Worm (Caenorhabditis elegans): ENCODE measurements around the gene str-173.
A peak's percentile ranks its signal among the peaks of the same experiment; 100 is the strongest.

str-173 gene

DNA sequence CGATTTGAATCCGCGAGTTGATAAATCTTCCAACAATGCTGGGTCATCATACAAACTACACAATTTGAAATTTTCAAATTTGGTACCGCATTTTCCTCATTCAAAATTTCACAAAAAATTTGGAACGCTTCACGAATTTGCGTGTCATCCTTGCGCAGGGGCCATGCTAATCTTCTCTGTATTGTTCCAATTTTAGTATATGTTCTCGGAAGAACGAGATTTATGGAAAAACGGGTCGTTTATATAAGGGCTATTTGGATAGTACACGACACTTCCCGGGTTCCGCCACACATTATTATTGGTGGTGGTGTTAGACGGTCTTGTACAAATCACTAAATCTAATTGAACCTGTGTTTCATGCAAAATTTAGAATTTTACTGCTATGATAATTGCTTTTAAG lies 23.9 kb downstream of the str-173 start (continued):
- TF ChIP-seq nfya-1 (tag; optimal IDR thresholded peaks at IDR 0.05; ENCODE audit: borderline replicate concordance, insufficient read depth) (no peak), mel-28 (tag; optimal IDR thresholded peaks at IDR 0.05; ENCODE audit: borderline replicate concordance) (no peak), unc-130 (GFP tag; optimal IDR thresholded peaks at IDR 0.05) (no peak), pbrm-1 (GFP tag; IDR thresholded peaks at IDR 0.05) (no peak), bed-1 (GFP tag; IDR thresholded peaks at IDR 0.05) (no peak), rcor-1 (GFP tag; IDR thresholded peaks at IDR 0.05) (no peak), cebp-2 (GFP tag; IDR thresholded peaks at IDR 0.05) (no peak), F52B5.7 (tag; optimal IDR thresholded peaks at IDR 0.05) (no peak), ceh-40 (GFP tag; IDR thresholded peaks at IDR 0.05) (no peak), attf-6 (GFP tag; IDR thresholded peaks at IDR 0.05) (peak; percentile 83), C17E4.6 (GFP tag; IDR thresholded peaks at IDR 0.05) (peak; percentile 44; the same call in 1 of the 2 replicates), snpc-1.1 (tag; optimal IDR thresholded peaks at IDR 0.05; ENCODE audit: insufficient read depth) (peak; percentile 88), B0035.1 (tag; optimal IDR thresholded peaks at IDR 0.05) (no peak), F49E8.2 (tag; optimal IDR thresholded peaks at IDR 0.05; ENCODE audit: insufficient read depth) (no peak), hmg-20 (GFP tag; IDR thresholded peaks at IDR 0.05) (no peak), zim-3 (tag; optimal IDR thresholded peaks at IDR 0.05) (no peak)

DNA sequence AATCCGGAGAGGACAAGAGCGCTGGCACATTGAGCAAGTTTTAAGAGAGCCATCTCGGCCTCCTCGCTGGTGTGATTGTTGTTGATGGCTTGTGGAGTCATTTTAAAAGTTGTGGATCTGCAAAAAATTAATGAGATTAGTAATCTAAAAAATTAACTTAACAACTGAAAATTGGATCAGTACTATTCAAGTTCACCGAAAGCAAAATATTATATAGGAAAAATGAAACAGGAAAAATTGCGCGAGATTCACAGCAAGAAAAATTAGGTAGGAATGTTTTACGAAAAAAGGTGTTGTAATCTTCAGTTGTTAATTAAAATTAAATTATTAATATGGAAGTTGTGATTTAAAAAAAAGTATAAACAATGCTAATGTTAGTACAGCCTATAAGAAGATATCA lies 25.7 kb downstream of the str-173 start, which contains the start of gene T08B6.1:
Gene T08B6.1 (minus strand): TSS at position 101 of the 400 bp plus-strand sequence.
- TF ChIP-seq nfya-2 (GFP tag; IDR thresholded peaks at IDR 0.05), result no peak
- no peak for TF ChIP-seq Y53F4B.3 (GFP tag; IDR thresholded peaks at IDR 0.05)

DNA sequence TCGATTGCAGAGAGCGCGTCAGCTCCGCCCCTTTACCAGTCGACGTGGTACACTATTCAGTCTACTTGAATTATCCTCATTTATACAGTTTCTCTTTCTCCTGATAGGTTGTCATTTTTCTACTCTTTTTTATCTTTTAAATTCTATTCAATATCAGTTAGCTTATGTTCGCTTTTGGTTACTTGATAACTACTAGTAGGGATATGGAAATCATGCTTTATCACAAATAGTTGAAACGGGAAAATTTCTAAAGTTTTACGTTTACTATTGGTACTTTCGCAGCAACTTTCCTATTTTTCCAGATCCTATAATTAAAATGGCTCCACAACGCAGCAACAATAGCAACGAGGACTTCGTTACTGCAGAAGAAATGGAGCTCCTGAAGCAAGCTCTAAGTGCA lies 28.0 kb downstream of the str-173 start, which contains the start of gene sgnh-1:
Gene sgnh-1 (plus strand): TSS at position 301 of the 400 bp plus-strand sequence.
- TF ChIP-seq athp-1 (tag; optimal IDR thresholded peaks at IDR 0.05) (no peak), ccch-3 (GFP tag; optimal IDR thresholded peaks at IDR 0.05) (no peak), Y95B8A.8 (GFP tag; IDR thresholded peaks at IDR 0.05) (no peak), rcor-1 (GFP tag; IDR thresholded peaks at IDR 0.05) (no peak), nfya-2 (GFP tag; IDR thresholded peaks at IDR 0.05) (no peak), zim-3 (tag; optimal IDR thresholded peaks at IDR 0.05) (no peak), mel-28 (tag; optimal IDR thresholded peaks at IDR 0.05; ENCODE audit: borderline replicate concordance) (no peak), hlh-12 (tag; optimal IDR thresholded peaks at IDR 0.05) (no peak), egl-44 (GFP tag; IDR thresholded peaks at IDR 0.05) (no peak), ceh-58 (GFP tag; IDR thresholded peaks at IDR 0.05) (no peak), sptf-2 (GFP tag; optimal IDR thresholded peaks at IDR 0.05) (no peak), ceh-27 (GFP tag; optimal IDR thresholded peaks at IDR 0.05) (no peak), C06A6.2 (GFP tag; conservative IDR thresholded peaks at IDR 0.05) (no peak)

DNA sequence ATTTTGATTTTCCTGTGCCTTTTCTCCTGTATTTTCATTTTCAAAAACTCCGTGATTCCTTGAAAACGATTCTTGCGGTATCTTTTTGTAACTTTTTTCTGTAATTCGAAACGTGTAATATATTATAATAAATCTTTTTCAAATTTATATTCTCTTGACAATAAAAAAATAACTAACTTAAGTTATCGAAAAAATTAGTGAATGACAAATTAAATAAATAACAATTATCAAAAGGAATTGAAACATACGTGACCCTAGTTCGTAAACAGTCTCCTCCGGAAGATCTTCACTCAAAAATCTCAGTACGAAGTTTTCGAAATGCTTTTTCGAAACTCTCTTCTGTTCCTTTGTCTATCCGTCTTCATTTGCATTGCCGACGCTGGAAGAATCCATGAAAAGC lies 29.0 kb downstream of the str-173 start, which contains the start of gene T08B6.9:
Gene T08B6.9 (plus strand): TSS at position 301 of the 400 bp plus-strand sequence.
- TF ChIP-seq F23B12.7 (tag; optimal IDR thresholded peaks at IDR 0.05; ENCODE audit: insufficient read depth), result no peak
- no peak for TF ChIP-seq nhr-27 (tag; optimal IDR thresholded peaks at IDR 0.05)
- no peak for TF ChIP-seq lin-35 (GFP tag; optimal IDR thresholded peaks at IDR 0.05)
- no peak for TF ChIP-seq ceh-58 (GFP tag; IDR thresholded peaks at IDR 0.05)
- no peak for TF ChIP-seq D2030.7 (GFP tag; IDR thresholded peaks at IDR 0.05)
- no peak for TF ChIP-seq lsy-27 (tag; optimal IDR thresholded peaks at IDR 0.05; ENCODE audit: borderline replicate concordance, insufficient read depth)
- no peak for TF ChIP-seq unc-130 (GFP tag; optimal IDR thresholded peaks at IDR 0.05)
- no peak for TF ChIP-seq B0336.3 (GFP tag; IDR thresholded peaks at IDR 0.05)
- TF ChIP-seq madf-6 (GFP tag; IDR thresholded peaks at IDR 0.05), result no peak
- no peak for TF ChIP-seq egrh-3 (GFP tag; IDR thresholded peaks at IDR 0.05)
- no peak for TF ChIP-seq ztf-26 (tag; optimal IDR thresholded peaks at IDR 0.05)
- TF ChIP-seq chd-7 (tag; optimal IDR thresholded peaks at IDR 0.05), result no peak
- TF ChIP-seq egl-44 (GFP tag; IDR thresholded peaks at IDR 0.05), result no peak
- TF ChIP-seq mes-4 (tag; optimal IDR thresholded peaks at IDR 0.05), result no peak
- no peak for TF ChIP-seq somi-1 (GFP tag; optimal IDR thresholded peaks at IDR 0.05)
- TF ChIP-seq athp-1 (tag; optimal IDR thresholded peaks at IDR 0.05), result no peak
- no peak for TF ChIP-seq attf-5 (GFP tag; optimal IDR thresholded peaks at IDR 0.05)
- no peak for TF ChIP-seq atf-7 (tag; optimal IDR thresholded peaks at IDR 0.05)

Measured in whole organism, young adult.